Worm (Caenorhabditis elegans) whole organism, L2 larva: ENCODE results near the gene ubxn-6.

ENCODE experiments used
- C34F6.9 ChIP-seq: fragments of 150-350 bp; optimal IDR thresholded peaks from 2 replicates; lab custom pipeline; 2014; ENCODE audit warnings: missing biosample characterization, missing genetic modification characterization
- R02D3.7 ChIP-seq: fragments of 150-350 bp; optimal IDR thresholded peaks from 2 replicates; lab custom pipeline; 2014; ENCODE audit warnings: missing biosample characterization, missing genetic modification characterization
- ZK546.5 ChIP-seq: sonication (generic microtip); optimal IDR thresholded peaks from 2 replicates; lab custom pipeline; 2017; ENCODE audit warnings: missing biosample characterization, missing genetic modification characterization
- alr-1 ChIP-seq: fragments of 150-350 bp; optimal IDR thresholded peaks from 2 replicates; lab custom pipeline; 2014; ENCODE audit warnings: missing biosample characterization, missing genetic modification characterization
- aly-2 ChIP-seq: fragments of 150-350 bp; optimal IDR thresholded peaks from 2 replicates; lab custom pipeline; 2014; ENCODE audit warnings: missing biosample characterization, missing genetic modification characterization
- ama-1 ChIP-seq: fragments of 150-350 bp; optimal IDR thresholded peaks from 2 replicates; lab custom pipeline; 2018; ENCODE audit warnings: inconsistent platforms
- ceh-16 ChIP-seq: fragments of 150-350 bp; optimal IDR thresholded peaks from 2 replicates; lab custom pipeline; 2014; ENCODE audit warnings: missing biosample characterization, missing genetic modification characterization
- ceh-82 ChIP-seq: fragments of 150-350 bp; optimal IDR thresholded peaks from 2 replicates; lab custom pipeline; 2014; ENCODE audit warnings: missing biosample characterization, missing genetic modification characterization
- crh-2 ChIP-seq: sonication (generic microtip); optimal IDR thresholded peaks from 2 replicates; lab custom pipeline; 2017; ENCODE audit warnings: missing biosample characterization, missing genetic modification characterization
- dmd-4 ChIP-seq: sonication (generic microtip); optimal IDR thresholded peaks from 2 replicates; lab custom pipeline; 2017; ENCODE audit warnings: missing biosample characterization, missing genetic modification characterization
- egl-27 ChIP-seq: sonication (generic microtip); optimal IDR thresholded peaks from 3 replicates; lab custom pipeline; 2017; ENCODE audit warnings: missing biosample characterization, missing genetic modification reagents, missing genetic modification characterization
- elt-1 ChIP-seq: fragments of 150-350 bp; optimal IDR thresholded peaks from 2 replicates; lab custom pipeline; 2014; ENCODE audit warnings: missing biosample characterization, missing genetic modification characterization
- elt-3 ChIP-seq: sonication (generic microtip); optimal IDR thresholded peaks from 2 replicates; lab custom pipeline; 2017; ENCODE audit warnings: missing biosample characterization, missing genetic modification characterization
- fos-1 ChIP-seq: fragments of 150-350 bp; optimal IDR thresholded peaks from 2 replicates; lab custom pipeline; 2014; ENCODE audit warnings: missing biosample characterization, missing genetic modification characterization
- lin-13 ChIP-seq: fragments of 150-350 bp; optimal IDR thresholded peaks from 2 replicates; lab custom pipeline; 2014; ENCODE audit warnings: missing biosample characterization, missing genetic modification reagents, missing genetic modification characterization
- lin-39 ChIP-seq: fragments of 150-350 bp; optimal IDR thresholded peaks from 2 replicates; lab custom pipeline; 2014; ENCODE audit warnings: missing biosample characterization, missing genetic modification reagents, missing genetic modification characterization
- mbf-1 ChIP-seq: sonication (generic microtip); optimal IDR thresholded peaks from 2 replicates; lab custom pipeline; 2017; ENCODE audit warnings: missing biosample characterization, missing genetic modification characterization
- mdl-1 ChIP-seq, 2 experiments: fragments of 150-350 bp in 1 of 2; sonication (generic microtip) in 1 of 2; optimal IDR thresholded peaks; 2 replicates each; lab custom pipeline; 2017; ENCODE audit warnings: missing biosample characterization in 2 of 2, missing genetic modification characterization in 2 of 2
- nhr-10 ChIP-seq: sonication (generic microtip); optimal IDR thresholded peaks from 2 replicates; lab custom pipeline; 2017; ENCODE audit warnings: missing biosample characterization, missing genetic modification characterization
- nhr-12 ChIP-seq: fragments of 150-350 bp; optimal IDR thresholded peaks from 2 replicates; lab custom pipeline; 2014; ENCODE audit warnings: missing biosample characterization, missing genetic modification characterization
- nhr-129 ChIP-seq: fragments of 150-350 bp; optimal IDR thresholded peaks from 2 replicates; lab custom pipeline; 2014; ENCODE audit warnings: missing biosample characterization, missing genetic modification characterization
- nhr-21 ChIP-seq: fragments of 150-350 bp; optimal IDR thresholded peaks from 2 replicates; lab custom pipeline; 2014; ENCODE audit warnings: missing biosample characterization, missing genetic modification characterization
- nhr-23 ChIP-seq: fragments of 150-350 bp; optimal IDR thresholded peaks from 2 replicates; lab custom pipeline; 2014; ENCODE audit warnings: missing biosample characterization, missing genetic modification reagents, missing genetic modification characterization
- nhr-25 ChIP-seq: fragments of 150-350 bp; sonication (generic microtip); optimal IDR thresholded peaks from 3 replicates; lab custom pipeline; 2014; ENCODE audit warnings: missing biosample characterization, missing genetic modification characterization
- nhr-6 ChIP-seq: fragments of 150-350 bp; optimal IDR thresholded peaks from 2 replicates; lab custom pipeline; 2014; ENCODE audit warnings: missing biosample characterization, missing genetic modification characterization
- nhr-77 ChIP-seq: fragments of 150-350 bp; optimal IDR thresholded peaks from 2 replicates; lab custom pipeline; 2014; ENCODE audit warnings: missing biosample characterization, missing genetic modification characterization
- peb-1 ChIP-seq: fragments of 150-350 bp; optimal IDR thresholded peaks from 2 replicates; lab custom pipeline; 2014; ENCODE audit warnings: missing biosample characterization, missing genetic modification characterization
- sem-4 ChIP-seq: fragments of 150-350 bp; optimal IDR thresholded peaks from 2 replicates; lab custom pipeline; 2014; ENCODE audit warnings: missing biosample characterization, missing genetic modification reagents, missing genetic modification characterization
- skn-1 ChIP-seq: sonication (generic microtip); optimal IDR thresholded peaks from 2 replicates; lab custom pipeline; 2017; ENCODE audit warnings: missing biosample characterization, missing genetic modification characterization
- sma-9 ChIP-seq, 2 experiments: fragments of 150-350 bp in 1 of 2; sonication (generic microtip) in 1 of 2; optimal IDR thresholded peaks; 2 replicates each; lab custom pipeline; 2014 to 2016; ENCODE audit warnings: missing genetic modification characterization in 2 of 2, mild to moderate bottlenecking in 1 of 2, missing biosample characterization in 1 of 2, missing compliant biosample characterization in 1 of 2, missing genetic modification reagents in 1 of 2, moderate library complexity in 1 of 2
- snpc-4 ChIP-seq: fragments of 150-350 bp; optimal IDR thresholded peaks from 2 replicates; lab custom pipeline; 2014; ENCODE audit warnings: missing biosample characterization, missing genetic modification characterization
- unc-39 ChIP-seq: fragments of 150-350 bp; optimal IDR thresholded peaks from 2 replicates; lab custom pipeline; 2014; ENCODE audit warnings: missing biosample characterization, missing genetic modification characterization
- unc-62 ChIP-seq: fragments of 150-350 bp; optimal IDR thresholded peaks from 2 replicates; lab custom pipeline; 2014; ENCODE audit warnings: missing biosample characterization, missing genetic modification reagents, missing genetic modification characterization
- zag-1 ChIP-seq: fragments of 150-350 bp; optimal IDR thresholded peaks from 2 replicates; lab custom pipeline; 2014; ENCODE audit warnings: missing biosample characterization, missing genetic modification characterization
- ztf-1 ChIP-seq: fragments of 200-800 bp; sonication (Bioruptor generic); conservative IDR thresholded peaks from 2 replicates; pipeline ENCODE4 v1.3.6; 2022; ENCODE audit warnings: missing genetic modification characterization, missing compliant biosample characterization
- ztf-11 ChIP-seq: sonication (generic microtip); optimal IDR thresholded peaks from 2 replicates; lab custom pipeline; 2017; ENCODE audit warnings: missing biosample characterization, missing genetic modification characterization

The ubxn-6 gene

ce11 chrIV:4809397-4809796 is at the start of gene ubxn-6:
Gene ubxn-6 (minus strand): TSS chrIV:4809497.
- TF ChIP-seq skn-1 (tag; lab: Kevin White, UChicago) (no peak), unc-62 (GFP tag; lab: Kevin White, UChicago) (no peak), nhr-23 (no peak), elt-3 (tag; lab: Kevin White, UChicago) (no peak), mdl-1 (tag; optimal IDR thresholded peaks at IDR 0.05; lab: Kevin White, UChicago) (no peak), aly-2 (tag; lab: Kevin White, UChicago) (no peak)

- TF ChIP-seq sem-4 (tag; lab: Kevin White, UChicago) = no peak
- TF ChIP-seq nhr-23 = no peak
- no peak for TF ChIP-seq nhr-6
- no peak for TF ChIP-seq lin-39
- TF ChIP-seq ama-1 = no peak
- no peak for TF ChIP-seq egl-27 (tag; lab: Kevin White, UChicago)
- TF ChIP-seq nhr-77 (tag; lab: Kevin White, UChicago) = no peak
- no peak for TF ChIP-seq ztf-11 (tag; lab: Kevin White, UChicago)
- no peak for TF ChIP-seq nhr-25 (tag; lab: Kevin White, UChicago)
- TF ChIP-seq nhr-129 = no peak
- TF ChIP-seq aly-2 (tag; lab: Kevin White, UChicago) = no peak
- no peak for TF ChIP-seq C34F6.9
- TF ChIP-seq unc-62 (GFP tag; lab: Kevin White, UChicago) = no peak
- TF ChIP-seq crh-2 (tag; lab: Kevin White, UChicago) = no peak
- TF ChIP-seq nhr-12 (tag; lab: Kevin White, UChicago) = no peak
- TF ChIP-seq ceh-82 (tag; lab: Kevin White, UChicago) = no peak
- TF ChIP-seq unc-39 = no peak
- no peak for TF ChIP-seq dmd-4 (tag; lab: Kevin White, UChicago)
- TF ChIP-seq, all 48 proteins: peak for 0
Observed at ce11 chrIV:4858573-4858972, 49.3 kb upstream of the ubxn-6 start, which contains the start of gene Y17G9A.3. Gene Y17G9A.3 (minus strand): TSS chrIV:4858673.

- TF ChIP-seq R02D3.7 (tag; lab: Kevin White, UChicago) (no peak), mdl-1 (tag; optimal IDR thresholded peaks at IDR 0.05; lab: Kevin White, UChicago) (no peak), zag-1 (tag; lab: Kevin White, UChicago) (no peak), peb-1 (tag; lab: Kevin White, UChicago) (no peak), C34F6.9 (no peak), fos-1 (tag; lab: Kevin White, UChicago) (no peak), lin-13 (GFP tag; lab: Kevin White, UChicago) (no peak), mbf-1 (tag; lab: Kevin White, UChicago) (no peak), ztf-11 (tag; lab: Kevin White, UChicago) (no peak), unc-62 (GFP tag; lab: Kevin White, UChicago) (no peak), egl-27 (tag; lab: Kevin White, UChicago) (no peak), dmd-4 (tag; lab: Kevin White, UChicago) (no peak), ama-1 (no peak), ztf-1 (no peak), nhr-23 (no peak)
Observed at ce11 chrIV:4856195-4856594, 46.9 kb upstream of the ubxn-6 start, which contains the start of gene Y17G9A.2. Gene Y17G9A.2 (minus strand): TSS chrIV:4856295.

ce11 chrIV:4846793-4847192 is 37.5 kb upstream of the ubxn-6 start, which contains the start of gene tat-2:
Gene tat-2 (minus strand): TSS chrIV:4846893.
- no peak for TF ChIP-seq nhr-21
- no peak for TF ChIP-seq ztf-1
- TF ChIP-seq unc-39 = no peak
- TF ChIP-seq skn-1 (tag; lab: Kevin White, UChicago) = no peak
- TF ChIP-seq sma-9 (GFP tag; optimal IDR thresholded peaks at IDR 0.05; lab: Kevin White, UChicago) = no peak
- TF ChIP-seq sma-9 (tag; optimal IDR thresholded peaks at IDR 0.05; lab: Kevin White, UChicago) = no peak
- no peak for TF ChIP-seq R02D3.7 (tag; lab: Kevin White, UChicago)
- no peak for TF ChIP-seq ceh-82 (tag; lab: Kevin White, UChicago)
- TF ChIP-seq ceh-16 (tag; lab: Kevin White, UChicago) = no peak
- TF ChIP-seq fos-1 (tag; lab: Kevin White, UChicago) = no peak
- no peak for TF ChIP-seq lin-39
- no peak for TF ChIP-seq nhr-12 (tag; lab: Kevin White, UChicago)
- TF ChIP-seq nhr-77 (tag; lab: Kevin White, UChicago) = no peak
- TF ChIP-seq ZK546.5 = no peak
- TF ChIP-seq nhr-10 (tag; lab: Kevin White, UChicago) = no peak
- TF ChIP-seq sem-4 (tag; lab: Kevin White, UChicago) = no peak
- TF ChIP-seq alr-1 (tag; lab: Kevin White, UChicago) = no peak
- no peak for TF ChIP-seq ztf-11 (tag; lab: Kevin White, UChicago)
- no peak for TF ChIP-seq elt-1 (tag; lab: Kevin White, UChicago)
- no peak for TF ChIP-seq snpc-4 (tag; lab: Kevin White, UChicago)
